Fruit fly (Drosophila melanogaster) whole organism, embryonic: ENCODE measurements around the gene Jhbp14.

Source experiments
- Awh ChIP-seq: fragments of 200-800 bp; sonication (Bioruptor generic); IDR thresholded peaks from 2 replicates; pipeline ENCODE4, ENCODE4 v1.3.6; 2022; ENCODE audit warnings: missing biosample characterization, missing genetic modification characterization
- CG10366 ChIP-seq: fragments of 200-800 bp; sonication (Bioruptor generic); IDR thresholded peaks from 2 replicates; pipeline ENCODE4 v1.3.6; 2022; ENCODE audit warnings: missing biosample characterization, missing genetic modification characterization
- CG10565 ChIP-seq: fragments of 200-800 bp; sonication (Bioruptor generic); optimal IDR thresholded peaks from 3 replicates; lab custom pipeline; 2016; ENCODE audit warnings: missing biosample characterization, mild to moderate bottlenecking, missing genetic modification characterization
- CG10979 ChIP-seq: fragments of 200-800 bp; sonication (Bioruptor generic); optimal IDR thresholded peaks from 2 replicates; lab custom pipeline; 2018; ENCODE audit warnings: missing biosample characterization, mild to moderate bottlenecking, missing genetic modification characterization, moderate library complexity
- CG13624 ChIP-seq: fragments of 200-800 bp; sonication (Bioruptor generic); optimal IDR thresholded peaks from 2 replicates; lab custom pipeline; 2016; ENCODE audit warnings: missing biosample characterization, missing genetic modification characterization
- CG15514 ChIP-seq: fragments of 200-800 bp; sonication (Bioruptor generic); optimal IDR thresholded peaks from 3 replicates; lab custom pipeline; 2017; ENCODE audit warnings: missing biosample characterization, missing genetic modification characterization, mild to moderate bottlenecking, moderate library complexity, missing genetic modification reagents
- CG15601 ChIP-seq: fragments of 200-800 bp; sonication (Bioruptor generic); optimal IDR thresholded peaks from 3 replicates; lab custom pipeline; 2019; ENCODE audit warnings: missing biosample characterization, mild to moderate bottlenecking, missing genetic modification characterization, moderate library complexity
- CG17328 ChIP-seq: fragments of 200-800 bp; sonication (Bioruptor generic); IDR thresholded peaks from 2 replicates; pipeline ENCODE4 v1.3.6; 2022; ENCODE audit warnings: missing biosample characterization, missing genetic modification characterization
- CG17359 ChIP-seq: fragments of 200-800 bp; sonication (Bioruptor generic); optimal IDR thresholded peaks from 3 replicates; lab custom pipeline; 2018; ENCODE audit warnings: missing biosample characterization, mild to moderate bottlenecking, missing genetic modification characterization, moderate library complexity
- CG1832 ChIP-seq: fragments of 200-800 bp; sonication (Bioruptor generic); optimal IDR thresholded peaks from 2 replicates; lab custom pipeline; 2017; ENCODE audit warnings: missing biosample characterization, mild to moderate bottlenecking, missing genetic modification characterization, inconsistent platforms
- CG18476 ChIP-seq: fragments of 200-800 bp; sonication (Bioruptor generic); optimal IDR thresholded peaks from 2 replicates; lab custom pipeline; 2016; ENCODE audit warnings: missing biosample characterization, mild to moderate bottlenecking, missing genetic modification characterization
- CG31224 ChIP-seq: fragments of 200-800 bp; sonication (Bioruptor generic); IDR thresholded peaks from 2 replicates; pipeline ENCODE4 v1.3.6; 2022; ENCODE audit warnings: missing biosample characterization, missing genetic modification characterization
- CG31441 ChIP-seq: fragments of 200-800 bp; sonication (Bioruptor generic); IDR thresholded peaks from 2 replicates; pipeline ENCODE4 v1.3.6; 2022; ENCODE audit warnings: missing biosample characterization, missing genetic modification characterization
- CG3163 ChIP-seq: fragments of 200-800 bp; sonication (Bioruptor generic); optimal IDR thresholded peaks from 3 replicates; lab custom pipeline; 2016; ENCODE audit warnings: missing biosample characterization, missing genetic modification characterization
- CG34224 ChIP-seq: fragments of 200-800 bp; sonication (Bioruptor generic); IDR thresholded peaks from 3 replicates; pipeline ENCODE4 v1.3.6; 2022; ENCODE audit warnings: missing biosample characterization, missing genetic modification characterization; ENCODE audit not compliant: partially characterized antibody
- CG6175 ChIP-seq: fragments of 200-800 bp; sonication (Bioruptor generic); IDR thresholded peaks from 3 replicates; pipeline ENCODE4 v1.3.6; 2022; ENCODE audit warnings: missing biosample characterization, missing genetic modification characterization
- CG6813 ChIP-seq: fragments of 200-800 bp; sonication (Bioruptor generic); optimal IDR thresholded peaks from 2 replicates; lab custom pipeline; 2017; ENCODE audit warnings: missing biosample characterization, missing genetic modification characterization, mild to moderate bottlenecking, moderate library complexity, missing genetic modification reagents
- CHES-1-like ChIP-seq: fragments of 200-800 bp; sonication (Bioruptor generic); optimal IDR thresholded peaks from 2 replicates; lab custom pipeline; 2016; ENCODE audit warnings: missing biosample characterization, missing genetic modification characterization
- CkIIα-i1 ChIP-seq: fragments of 200-800 bp; sonication (Bioruptor generic); IDR thresholded peaks from 2 replicates; pipeline ENCODE4 v1.3.6; 2022; ENCODE audit warnings: missing biosample characterization, missing genetic modification characterization
- Dad ChIP-seq: fragments of 200-800 bp; sonication (Bioruptor generic); optimal IDR thresholded peaks from 3 replicates; lab custom pipeline; 2016; ENCODE audit warnings: missing biosample characterization, missing genetic modification characterization
- Elba2 ChIP-seq: fragments of 200-800 bp; sonication (Bioruptor generic); optimal IDR thresholded peaks from 3 replicates; lab custom pipeline; 2016; ENCODE audit warnings: missing biosample characterization, missing genetic modification characterization
- GATAe ChIP-seq: fragments of 200-800 bp; sonication (Bioruptor generic); conservative IDR thresholded peaks from 2 replicates; pipeline ENCODE4 v1.3.6; 2022; ENCODE audit warnings: missing biosample characterization, missing genetic modification characterization
- Gsc ChIP-seq: fragments of 200-800 bp; sonication (Bioruptor generic); IDR thresholded peaks from 2 replicates; pipeline ENCODE4 v1.3.6; 2022; ENCODE audit warnings: missing biosample characterization, missing genetic modification characterization
- H2.0 ChIP-seq: fragments of 200-800 bp; sonication (Bioruptor generic); IDR thresholded peaks from 2 replicates; pipeline ENCODE4 v1.3.6; 2022; ENCODE audit warnings: missing biosample characterization, missing genetic modification characterization
- Mrtf ChIP-seq: fragments of 200-800 bp; sonication (Bioruptor generic); IDR thresholded peaks from 3 replicates; pipeline ENCODE4 v1.3.6; 2022; ENCODE audit warnings: missing biosample characterization, missing genetic modification characterization
- NFAT ChIP-seq: fragments of 200-800 bp; sonication (Bioruptor generic); IDR thresholded peaks from 2 replicates; pipeline ENCODE4 v1.3.6; 2022; ENCODE audit warnings: missing biosample characterization, missing genetic modification characterization
- NK7.1 ChIP-seq: fragments of 200-800 bp; sonication (Bioruptor generic); optimal IDR thresholded peaks from 3 replicates; lab custom pipeline; 2016; ENCODE audit warnings: missing biosample characterization, missing genetic modification characterization
- PHDP ChIP-seq: fragments of 200-800 bp; sonication (Bioruptor generic); optimal IDR thresholded peaks from 3 replicates; lab custom pipeline; 2018; ENCODE audit warnings: missing biosample characterization, mild to moderate bottlenecking, missing genetic modification characterization, moderate library complexity
- Stat92E ChIP-seq, 3 experiments: fragments of >200 bp in 2 of 3; fragments of 200-800 bp in 1 of 3; sonication (Bioruptor generic) in 1 of 3; optimal IDR thresholded peaks; 2 replicates each; lab custom pipeline; 2017 to 2019; ENCODE audit warnings: missing biosample characterization in 3 of 3, missing genetic modification characterization in 3 of 3, mild to moderate bottlenecking in 1 of 3, moderate library complexity in 1 of 3
- Tbp ChIP-seq: fragments of >200 bp; optimal IDR thresholded peaks from 2 replicates; lab custom pipeline; 2018; ENCODE audit warnings: missing biosample characterization, missing genetic modification characterization
- az2 ChIP-seq: fragments of 200-800 bp; sonication (Bioruptor generic); optimal IDR thresholded peaks from 3 replicates; lab custom pipeline; 2016; ENCODE audit warnings: missing biosample characterization, missing genetic modification characterization
- bowl ChIP-seq: fragments of 200-800 bp; sonication (Bioruptor generic); IDR thresholded peaks from 2 replicates; pipeline ENCODE4 v1.3.6; 2022; ENCODE audit warnings: missing biosample characterization, missing genetic modification characterization
- crc ChIP-seq: fragments of 200-800 bp; sonication (Bioruptor generic); optimal IDR thresholded peaks from 2 replicates; lab custom pipeline; 2016; ENCODE audit warnings: missing biosample characterization, missing genetic modification characterization
- dimm ChIP-seq: fragments of 200-800 bp; sonication (Bioruptor generic); IDR thresholded peaks from 2 replicates; pipeline ENCODE4 v1.3.6; 2022; ENCODE audit warnings: missing biosample characterization, missing genetic modification characterization
- dmrt99B ChIP-seq: fragments of 200-800 bp; sonication (Bioruptor generic); optimal IDR thresholded peaks from 2 replicates; lab custom pipeline; 2018; ENCODE audit warnings: missing biosample characterization, mild to moderate bottlenecking, missing genetic modification characterization, moderate library complexity
- emc ChIP-seq: fragments of 200-800 bp; sonication (Bioruptor generic); optimal IDR thresholded peaks from 2 replicates; lab custom pipeline; 2016; ENCODE audit warnings: missing biosample characterization, missing genetic modification characterization
- fd64A ChIP-seq: fragments of 200-800 bp; sonication (Bioruptor generic); optimal IDR thresholded peaks from 3 replicates; lab custom pipeline; 2018; ENCODE audit warnings: missing biosample characterization, mild to moderate bottlenecking, missing genetic modification characterization
- gro ChIP-seq: fragments of 200-800 bp; sonication (Bioruptor generic); optimal IDR thresholded peaks from 2 replicates; lab custom pipeline; 2016; ENCODE audit warnings: missing biosample characterization, missing genetic modification characterization
- kni ChIP-seq: fragments of 200-800 bp; sonication (Bioruptor generic); optimal IDR thresholded peaks from 3 replicates; lab custom pipeline; 2017; ENCODE audit warnings: mild to moderate bottlenecking, missing biosample characterization, missing genetic modification reagents, missing genetic modification characterization
- lab ChIP-seq: fragments of 200-800 bp; sonication (Bioruptor generic); optimal IDR thresholded peaks from 3 replicates; lab custom pipeline; 2017; ENCODE audit warnings: missing biosample characterization, missing genetic modification characterization, mild to moderate bottlenecking, moderate library complexity, missing genetic modification reagents
- onecut ChIP-seq: fragments of 200-800 bp; sonication (Bioruptor generic); IDR thresholded peaks from 2 replicates; pipeline ENCODE4 v1.3.6; 2022; ENCODE audit warnings: missing biosample characterization, missing genetic modification characterization
- org-1 ChIP-seq: fragments of 200-800 bp; sonication (Bioruptor generic); optimal IDR thresholded peaks from 2 replicates; lab custom pipeline; 2017; ENCODE audit warnings: missing biosample characterization, missing genetic modification characterization
- peb ChIP-seq: fragments of 200-800 bp; sonication (Bioruptor generic); IDR thresholded peaks from 2 replicates; pipeline ENCODE4 v1.3.6; 2022; ENCODE audit warnings: missing biosample characterization, missing genetic modification characterization
- rib ChIP-seq: fragments of 200-800 bp; sonication (Bioruptor generic); IDR thresholded peaks from 2 replicates; pipeline ENCODE4 v1.3.6; 2022; ENCODE audit warnings: missing biosample characterization, missing genetic modification characterization
- salm ChIP-seq: fragments of 200-800 bp; sonication (Bioruptor generic); optimal IDR thresholded peaks from 2 replicates; lab custom pipeline; 2018; ENCODE audit warnings: missing biosample characterization, mild to moderate bottlenecking, missing genetic modification characterization
- sens-2 ChIP-seq: fragments of 200-800 bp; sonication (Bioruptor generic); IDR thresholded peaks from 2 replicates; pipeline ENCODE4 v1.3.6; 2022; ENCODE audit warnings: missing biosample characterization, missing genetic modification characterization
- seq ChIP-seq: fragments of 200-800 bp; sonication (Bioruptor generic); IDR thresholded peaks from 2 replicates; pipeline ENCODE4 v1.3.6; 2022; ENCODE audit warnings: missing biosample characterization, missing genetic modification characterization
- shn ChIP-seq: fragments of 200-800 bp; sonication (Bioruptor generic); optimal IDR thresholded peaks from 3 replicates; lab custom pipeline; 2016; ENCODE audit warnings: missing biosample characterization, missing genetic modification characterization
- tap ChIP-seq: fragments of 200-800 bp; optimal IDR thresholded peaks from 3 replicates; lab custom pipeline; 2019; ENCODE audit warnings: missing biosample characterization, mild to moderate bottlenecking, missing genetic modification characterization, moderate library complexity
- tll ChIP-seq, 2 experiments: fragments of 200-800 bp in 1 of 2; fragments of >200 bp in 1 of 2; sonication (Bioruptor generic) in 1 of 2; optimal IDR thresholded peaks; 2 replicates each; lab custom pipeline; 2017 to 2019; ENCODE audit warnings: missing biosample characterization in 2 of 2, missing genetic modification characterization in 2 of 2, mild to moderate bottlenecking in 1 of 2, moderate library complexity in 1 of 2
- ttk ChIP-seq: fragments of 200-800 bp; sonication (Bioruptor generic); IDR thresholded peaks from 2 replicates; pipeline ENCODE4 v2.1.2; 2022; ENCODE audit warnings: missing biosample characterization, missing genetic modification characterization
- vfl ChIP-seq: fragments of 200-800 bp; sonication (Bioruptor generic); optimal IDR thresholded peaks from 2 replicates; lab custom pipeline; 2016; ENCODE audit warnings: missing biosample characterization, missing genetic modification characterization

The Jhbp14 gene

DNA sequence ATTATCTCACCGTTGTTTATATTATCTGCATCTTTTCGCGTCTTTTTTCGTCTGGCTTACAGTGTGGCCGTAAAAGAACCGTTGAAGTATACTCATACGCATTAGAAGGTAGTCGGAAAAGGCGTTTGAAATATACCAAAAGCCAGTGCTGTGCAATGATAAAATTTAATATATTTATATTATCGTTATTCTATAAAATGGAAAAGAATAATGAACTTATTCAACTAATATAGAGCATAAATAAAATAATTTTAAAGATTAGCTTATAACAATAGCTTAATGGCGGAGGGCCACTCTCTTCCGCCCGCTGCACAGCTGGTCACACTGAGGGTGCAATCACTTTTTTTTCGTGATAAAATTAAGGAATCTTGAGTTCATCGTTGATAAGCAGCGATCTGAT, 44.4 kb upstream of the Jhbp14 start, which contains the start of the genes CG16974 and Edem2 (continued):
- TF ChIP-seq CG15601 (tag; lab: Kevin White, UChicago) = no peak
- no peak for TF ChIP-seq fd64A (GFP tag; lab: Kevin White, UChicago)
- peak; percentile 52; the same call in 1 of the 3 replicates for TF ChIP-seq Mrtf (GFP tag; lab: Robert Waterston, UW)
- peak; percentile 70 for TF ChIP-seq vfl (GFP tag; lab: Kevin White, UChicago)
- no peak for TF ChIP-seq bowl (GFP tag; lab: Robert Waterston, UW)
- TF ChIP-seq CG10366 = 0 out of 2 replicates have a peak, but pooled peaks have one; percentile 49
- TF ChIP-seq CG15514 = no peak
- TF ChIP-seq peb = peak; percentile 56
- TF ChIP-seq CG10565 (GFP tag; lab: Kevin White, UChicago) = no peak
- no peak for TF ChIP-seq gro (GFP tag; lab: Kevin White, UChicago)
- TF ChIP-seq PHDP = no peak
- TF ChIP-seq Gsc (GFP tag; lab: Robert Waterston, UW) = no peak
- peak; percentile 79 for TF ChIP-seq az2 (GFP tag; lab: Kevin White, UChicago)
- no peak for TF ChIP-seq CG13624 (GFP tag; lab: Kevin White, UChicago)
- TF ChIP-seq seq = peak; percentile 49; the same call in 1 of the 2 replicates
- TF ChIP-seq CG31441 (GFP tag; lab: Robert Waterston, UW) = no peak
- peak; percentile 52; the same call in 1 of the 2 replicates for TF ChIP-seq NFAT (GFP tag; lab: Robert Waterston, UW)
- no peak for TF ChIP-seq NK7.1 (GFP tag; lab: Kevin White, UChicago)
- TF ChIP-seq Tbp = no peak
- TF ChIP-seq org-1 (GFP tag; lab: Kevin White, UChicago) = no peak
- TF ChIP-seq salm (tag; lab: Kevin White, UChicago) = peak; percentile 46
- TF ChIP-seq CG10979 = peak; percentile 60
- TF ChIP-seq Dad (GFP tag; lab: Kevin White, UChicago) = no peak
- no peak for TF ChIP-seq CHES-1-like (GFP tag; lab: Kevin White, UChicago)
- no peak for TF ChIP-seq dmrt99B (tag; lab: Kevin White, UChicago)
- no peak for TF ChIP-seq sens-2 (GFP tag; lab: Robert Waterston, UW)
- no peak for TF ChIP-seq CG34224 (GFP tag; lab: Robert Waterston, UW)
- TF ChIP-seq CG3163 (GFP tag; lab: Kevin White, UChicago) = no peak
- TF ChIP-seq Elba2 = peak; percentile 22
- no peak for TF ChIP-seq kni
- no peak for TF ChIP-seq CG6813 (GFP tag; lab: Kevin White, UChicago)
- TF ChIP-seq tap (tag; lab: Kevin White, UChicago) = no peak
- TF ChIP-seq CG31224 (GFP tag; lab: Robert Waterston, UW) = peak; percentile 72
- no peak for TF ChIP-seq onecut (GFP tag; lab: Robert Waterston, UW)
- TF ChIP-seq tll (GFP tag; optimal IDR thresholded peaks at IDR 0.05; lab: Kevin White, UChicago) = no peak
- TF ChIP-seq lab (GFP tag; lab: Kevin White, UChicago) = no peak
- TF ChIP-seq Stat92E (GFP tag; optimal IDR thresholded peaks at IDR 0.05; lab: Kevin White, UChicago) = no peak
- TF ChIP-seq ttk (GFP tag; lab: Robert Waterston, UW) = peak; percentile 60
- peak; percentile 87 for TF ChIP-seq GATAe (GFP tag; lab: Robert Waterston, UW)
- TF ChIP-seq H2.0 (GFP tag; lab: Robert Waterston, UW) = peak; percentile 66
- peak; percentile 70 for TF ChIP-seq CG17359 (tag; lab: Kevin White, UChicago)
- TF ChIP-seq CG1832 (GFP tag; lab: Kevin White, UChicago) = no peak
- no peak for TF ChIP-seq crc (GFP tag; lab: Kevin White, UChicago)
- peak; percentile 70 for TF ChIP-seq CG17328 (GFP tag; lab: Robert Waterston, UW)
- peak; percentile 80 for TF ChIP-seq CG18476 (GFP tag; lab: Kevin White, UChicago)
- peak; percentile 65 for TF ChIP-seq rib (GFP tag; lab: Robert Waterston, UW)
- TF ChIP-seq Awh = peak; percentile 55
- no peak for TF ChIP-seq dimm (GFP tag; lab: Robert Waterston, UW)
- TF ChIP-seq CG6175 (GFP tag; lab: Robert Waterston, UW) = 0 out of 3 replicates have a peak, but pooled peaks have one; percentile 31
- TF ChIP-seq CkIIα-i1 (GFP tag; lab: Robert Waterston, UW) = no peak
- TF ChIP-seq shn (GFP tag; lab: Kevin White, UChicago) = no peak
- TF ChIP-seq emc (GFP tag; lab: Kevin White, UChicago) = no peak
